Worm (Caenorhabditis elegans) whole organism, L1 larva: ENCODE data around the gene T13B5.9.

Experiments used
- F16B12.6 ChIP-seq: fragments of 150-350 bp; optimal IDR thresholded peaks from 2 replicates; lab custom pipeline; 2014; ENCODE audit warnings: missing biosample characterization, missing genetic modification characterization
- aha-1 ChIP-seq: fragments of 150-350 bp; optimal IDR thresholded peaks from 2 replicates; lab custom pipeline; 2014; ENCODE audit warnings: missing biosample characterization, missing genetic modification characterization
- aly-2 ChIP-seq: fragments of 150-350 bp; optimal IDR thresholded peaks from 2 replicates; lab custom pipeline; 2014; ENCODE audit warnings: missing biosample characterization, missing genetic modification characterization
- blmp-1 ChIP-seq: fragments of 150-350 bp; optimal IDR thresholded peaks from 2 replicates; lab custom pipeline; 2014; ENCODE audit warnings: missing biosample characterization, missing genetic modification characterization
- ceh-8 ChIP-seq: fragments of 200-800 bp; sonication (Bioruptor generic); optimal IDR thresholded peaks from 2 replicates; lab custom pipeline; 2018; ENCODE audit warnings: mild to moderate bottlenecking, missing genetic modification characterization, moderate library complexity, missing compliant biosample characterization
- efl-1 ChIP-seq, 4 experiments: fragments of 150-350 bp; optimal IDR thresholded peaks in 3 of 4; peaks in 1 of 4; 1 replicate in 1 of 4; 2 replicates in 3 of 4; lab custom pipeline; 2014; ENCODE audit warnings: missing biosample characterization in 2 of 4, missing genetic modification characterization in 2 of 4, missing genetic modification reagents in 2 of 4
- egl-13 ChIP-seq: sonication (generic microtip); optimal IDR thresholded peaks from 2 replicates; lab custom pipeline; 2016; ENCODE audit warnings: missing genotype, missing genetic modification reagents, missing genetic modification characterization, missing compliant biosample characterization
- elt-2 ChIP-seq: sonication (generic microtip); optimal IDR thresholded peaks from 2 replicates; lab custom pipeline; 2016; ENCODE audit warnings: missing genetic modification characterization, mild to moderate bottlenecking, inconsistent platforms, missing compliant biosample characterization, missing genetic modification reagents
- ets-5 ChIP-seq: fragments of 200-800 bp; sonication (Bioruptor generic); IDR thresholded peaks from 2 replicates; pipeline ENCODE4 v1.3.6; 2022; ENCODE audit warnings: missing genetic modification characterization, missing compliant biosample characterization
- fkh-4 ChIP-seq: sonication (generic microtip); optimal IDR thresholded peaks from 2 replicates; lab custom pipeline; 2016; ENCODE audit warnings: missing compliant biosample characterization, missing genetic modification characterization, borderline replicate concordance
- fkh-8 ChIP-seq: sonication (generic microtip); optimal IDR thresholded peaks from 2 replicates; lab custom pipeline; 2016; ENCODE audit warnings: mild to moderate bottlenecking, missing genetic modification characterization, missing compliant biosample characterization
- fos-1 ChIP-seq: fragments of 150-350 bp; optimal IDR thresholded peaks from 2 replicates; lab custom pipeline; 2014; ENCODE audit warnings: missing biosample characterization, missing genetic modification characterization
- hlh-17 ChIP-seq: fragments of 200-800 bp; sonication (Bioruptor generic); optimal IDR thresholded peaks from 2 replicates; lab custom pipeline; 2018; ENCODE audit warnings: missing genetic modification characterization, mild to moderate bottlenecking, missing compliant biosample characterization, moderate library complexity, borderline replicate concordance
- hlh-4 ChIP-seq: sonication (generic microtip); optimal IDR thresholded peaks from 2 replicates; lab custom pipeline; 2016; ENCODE audit warnings: mild to moderate bottlenecking, missing genetic modification characterization, missing compliant biosample characterization
- jun-1 ChIP-seq: fragments of 150-350 bp; optimal IDR thresholded peaks from 2 replicates; lab custom pipeline; 2014; ENCODE audit warnings: missing biosample characterization, missing genetic modification reagents, missing genetic modification characterization
- lin-15B ChIP-seq: fragments of 150-350 bp; sonication (generic microtip); optimal IDR thresholded peaks from 3 replicates; lab custom pipeline; 2014; ENCODE audit warnings: missing biosample characterization, missing genetic modification characterization
- lir-3 ChIP-seq: sonication (generic microtip); optimal IDR thresholded peaks from 2 replicates; lab custom pipeline; 2016; ENCODE audit warnings: mild to moderate bottlenecking, missing genetic modification characterization, moderate library complexity, missing compliant biosample characterization; ENCODE audit not compliant: poor library complexity
- lsy-2 ChIP-seq, 2 experiments: fragments of 150-350 bp; optimal IDR thresholded peaks; 2 replicates each; lab custom pipeline; 2014; ENCODE audit warnings: missing biosample characterization in 2 of 2, missing genetic modification characterization in 2 of 2
- nhr-71 ChIP-seq: sonication (generic microtip); optimal IDR thresholded peaks from 2 replicates; lab custom pipeline; 2016; ENCODE audit warnings: mild to moderate bottlenecking, missing genetic modification characterization, moderate library complexity, missing compliant biosample characterization
- nhr-84 ChIP-seq: sonication (generic microtip); optimal IDR thresholded peaks from 2 replicates; lab custom pipeline; 2017; ENCODE audit warnings: missing biosample characterization, missing genetic modification characterization
- nhr-85 ChIP-seq: sonication (generic microtip); peaks from one replicate; lab custom pipeline; 2016; ENCODE audit warnings: missing genetic modification characterization, inconsistent platforms, missing compliant biosample characterization
- pqm-1 ChIP-seq: sonication (generic microtip); optimal IDR thresholded peaks from 3 replicates; lab custom pipeline; 2017; ENCODE audit warnings: missing biosample characterization, missing genetic modification characterization
- snpc-4 ChIP-seq: fragments of 150-350 bp; optimal IDR thresholded peaks from 2 replicates; lab custom pipeline; 2014; ENCODE audit warnings: missing biosample characterization, missing genetic modification characterization
- sox-4 ChIP-seq: sonication (generic microtip); optimal IDR thresholded peaks from 2 replicates; lab custom pipeline; 2016; ENCODE audit warnings: missing genetic modification characterization, missing compliant biosample characterization
- sptf-1 ChIP-seq: fragments of 150-350 bp; optimal IDR thresholded peaks from 2 replicates; lab custom pipeline; 2014; ENCODE audit warnings: missing biosample characterization, missing genetic modification characterization
- sup-37 ChIP-seq: fragments of 200-800 bp; sonication (Bioruptor generic); optimal IDR thresholded peaks from 2 replicates; lab custom pipeline; 2018; ENCODE audit warnings: mild to moderate bottlenecking, missing genetic modification characterization, missing compliant biosample characterization
- swsn-7 ChIP-seq: sonication (generic microtip); optimal IDR thresholded peaks from 2 replicates; lab custom pipeline; 2016; ENCODE audit warnings: missing genetic modification characterization, missing compliant biosample characterization
- unc-62 ChIP-seq: fragments of 150-350 bp; optimal IDR thresholded peaks from 2 replicates; lab custom pipeline; 2014; ENCODE audit warnings: missing biosample characterization, missing genetic modification reagents, missing genetic modification characterization
- vab-15 ChIP-seq: sonication (generic microtip); optimal IDR thresholded peaks from 2 replicates; lab custom pipeline; 2017; ENCODE audit warnings: missing genotype, mild to moderate bottlenecking, missing genetic modification characterization, missing compliant biosample characterization
- xbp-1 ChIP-seq: sonication (generic microtip); optimal IDR thresholded peaks from 2 replicates; lab custom pipeline; 2016; ENCODE audit warnings: missing genetic modification characterization, missing compliant biosample characterization
- zag-1 ChIP-seq: fragments of 150-350 bp; optimal IDR thresholded peaks from 2 replicates; lab custom pipeline; 2014; ENCODE audit warnings: missing biosample characterization, missing genetic modification characterization
- zip-4 ChIP-seq: fragments of 200-800 bp; sonication (Bioruptor generic); optimal IDR thresholded peaks from 2 replicates; lab custom pipeline; 2018; ENCODE audit warnings: mild to moderate bottlenecking, missing genetic modification characterization, moderate library complexity, missing compliant biosample characterization
- ztf-4 ChIP-seq: fragments of 150-350 bp; optimal IDR thresholded peaks from 2 replicates; lab custom pipeline; 2014; ENCODE audit warnings: missing biosample characterization, missing genetic modification characterization

T13B5.9 gene

ce11 chrII:1117992-1118729, 13.9 kb upstream of the T13B5.9 start, which contains the start of gene lips-13:
TSS of gene lips-13 (minus strand) at chrII:1118042.
- no peak for TF ChIP-seq nhr-85
- no peak for TF ChIP-seq pqm-1 (tag; lab: Kevin White, UChicago)
- TF ChIP-seq xbp-1 (tag; lab: Kevin White, UChicago): no peak
- no peak for TF ChIP-seq efl-1 (optimal IDR thresholded peaks at IDR 0.05; lab: Kevin White, UChicago)
- TF ChIP-seq efl-1 (GFP tag; optimal IDR thresholded peaks at IDR 0.05 in 1 of 2; lab: Kevin White, UChicago): no peak
- TF ChIP-seq egl-13: no peak
- TF ChIP-seq nhr-84: no peak
- TF ChIP-seq ztf-4 (tag; lab: Kevin White, UChicago): no peak

DNA sequence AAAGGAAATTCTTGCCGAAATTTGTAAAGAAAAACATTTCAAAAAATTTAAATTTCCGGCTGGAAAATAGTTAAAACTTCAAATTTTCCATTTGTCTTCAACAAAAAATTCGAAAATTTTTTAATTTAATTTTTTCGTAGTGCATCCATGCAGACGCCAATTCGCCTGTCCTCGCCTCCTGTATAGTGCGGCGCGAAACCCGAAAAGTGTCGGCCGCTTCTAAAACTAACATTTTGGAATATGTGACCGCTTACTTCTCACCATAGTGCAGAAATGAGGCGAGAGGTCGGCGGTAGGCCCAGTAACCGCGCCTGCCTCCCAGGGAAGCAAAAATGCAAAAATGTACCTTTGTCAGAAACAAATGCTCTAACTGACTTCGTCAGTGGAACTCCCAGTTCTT, 12.2 kb upstream of the T13B5.9 start:
- TF ChIP-seq fkh-8: no peak
- peak; percentile 81 for TF ChIP-seq snpc-4

DNA sequence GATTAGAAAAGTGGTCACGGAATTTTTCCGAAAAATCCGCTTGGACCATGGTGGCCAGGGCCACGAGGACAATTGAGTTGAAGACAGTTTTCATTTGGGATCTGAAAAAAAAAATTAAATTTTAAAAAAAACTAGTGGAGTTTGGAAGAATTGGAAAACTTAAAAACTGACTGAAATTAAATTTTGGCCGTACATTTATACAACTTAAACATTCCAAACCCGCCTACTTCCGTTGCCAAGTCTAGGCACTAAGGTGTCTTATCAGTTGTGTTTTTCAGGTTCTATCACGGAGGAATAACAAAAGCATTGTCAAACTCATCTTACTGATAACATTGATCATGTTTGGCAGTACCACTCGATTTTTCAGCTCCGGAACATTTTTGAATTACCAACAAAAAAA, 9.8 kb upstream of the T13B5.9 start, which contains the start of gene lips-12:
Gene lips-12 (minus strand): TSS at position 101 of the 400 bp plus-strand sequence.
- TF ChIP-seq jun-1 (tag; lab: Kevin White, UChicago) (no peak), lsy-2 (tag; optimal IDR thresholded peaks at IDR 0.05; lab: Kevin White, UChicago) (no peak), lir-3 (tag; lab: Kevin White, UChicago) (no peak), nhr-71 (no peak)
- TF ChIP-seq, all 84 proteins: peak for 0

DNA sequence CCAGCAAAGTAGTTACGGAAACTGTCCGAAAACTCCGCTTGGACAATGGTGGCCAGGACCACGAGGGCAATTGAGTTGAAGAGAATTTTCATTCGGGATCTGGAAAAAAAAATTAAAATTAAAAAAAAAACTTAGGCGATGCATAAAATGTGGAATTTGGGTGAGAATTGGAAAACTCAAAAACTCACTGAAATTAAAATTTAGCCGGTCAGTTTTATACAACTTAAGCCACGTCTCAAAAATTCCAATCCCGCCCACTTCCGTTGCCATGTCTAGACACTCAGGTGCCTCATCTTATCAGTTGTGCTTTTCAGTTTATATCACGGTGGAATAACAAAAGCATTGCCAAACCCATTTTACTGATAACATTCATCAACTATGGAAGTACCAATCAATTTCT, 6.6 kb upstream of the T13B5.9 start, which contains the start of gene lips-11:
Gene lips-11 (minus strand): TSS at position 101 of the 400 bp plus-strand sequence.
- TF ChIP-seq elt-2 (tag; lab: Kevin White, UChicago): peak; percentile 59
- no peak for TF ChIP-seq sptf-1 (tag; lab: Kevin White, UChicago)

ce11 chrII:1106914-1107597, 2.7 kb upstream of the T13B5.9 start, which contains the start of gene col-40:
TSS of gene col-40 (minus strand) at chrII:1106964.
- TF ChIP-seq aha-1 (tag; lab: Kevin White, UChicago) (no peak), sox-4 (tag; lab: Kevin White, UChicago) (no peak), hlh-17 (GFP tag; lab: Kevin White, UChicago) (no peak), sup-37 (GFP tag; lab: Kevin White, UChicago) (no peak), nhr-84 (no peak), fkh-4 (tag; lab: Kevin White, UChicago) (no peak), zag-1 (no peak), swsn-7 (tag; lab: Kevin White, UChicago) (no peak), vab-15 (tag; lab: Kevin White, UChicago) (no peak), ets-5 (no peak), F16B12.6 (no peak), lin-15B (no peak), blmp-1 (no peak), hlh-4 (tag; lab: Kevin White, UChicago) (no peak), unc-62 (no peak), nhr-71 (no peak), aly-2 (tag; lab: Kevin White, UChicago) (no peak), zip-4 (GFP tag; lab: Kevin White, UChicago) (no peak)

DNA sequence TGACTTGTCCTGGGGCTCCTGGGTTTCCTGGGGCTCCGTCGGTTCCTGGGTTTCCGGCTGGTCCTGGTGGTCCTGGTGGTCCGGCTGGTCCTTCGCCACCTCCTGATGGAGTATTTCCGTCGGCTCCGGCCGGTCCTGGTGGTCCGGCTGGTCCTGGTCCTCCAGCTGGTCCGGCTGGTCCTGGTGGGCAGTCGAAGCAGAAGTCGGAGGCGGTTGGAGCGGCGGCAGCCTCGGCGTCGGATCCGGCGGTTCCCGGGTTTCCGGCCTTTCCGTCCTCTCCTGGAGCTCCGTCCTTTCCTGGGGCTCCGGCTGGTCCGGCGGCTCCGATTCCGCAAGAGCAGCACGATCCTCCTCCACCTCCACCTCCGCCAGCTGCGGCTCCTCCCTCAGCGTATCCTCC, 982 bp upstream of the T13B5.9 start:
- peak; percentile 71 for TF ChIP-seq ceh-8 (GFP tag; lab: Kevin White, UChicago)
- TF ChIP-seq fos-1: no peak
